Worm (Caenorhabditis elegans): ENCODE data around the gene F37C4.6.

ce11 chrIV:3926117-3926516 is 48.0 kb upstream of the F37C4.6 start, which contains the start of gene clec-68:
- TF ChIP-seq unc-39 (tag; optimal IDR thresholded peaks at IDR 0.05): no peak
- no peak for TF ChIP-seq peb-1 (tag; optimal IDR thresholded peaks at IDR 0.05)
- TF ChIP-seq nhr-237 (tag; optimal IDR thresholded peaks at IDR 0.05): no peak
- TF ChIP-seq snpc-4 (tag; optimal IDR thresholded peaks at IDR 0.05): no peak
- no peak for TF ChIP-seq nhr-25 (tag; optimal IDR thresholded peaks at IDR 0.05)
- no peak for TF ChIP-seq lin-13 (GFP tag; optimal IDR thresholded peaks at IDR 0.05)
- TF ChIP-seq nhr-10 (tag; optimal IDR thresholded peaks at IDR 0.05): no peak
- no peak for TF ChIP-seq zag-1 (tag; optimal IDR thresholded peaks at IDR 0.05)
- TF ChIP-seq fos-1 (tag; optimal IDR thresholded peaks at IDR 0.05): no peak
- TF ChIP-seq nhr-77 (tag; optimal IDR thresholded peaks at IDR 0.05): no peak
- TF ChIP-seq unc-62 (GFP tag; optimal IDR thresholded peaks at IDR 0.05): no peak

All from whole organism, L2 larva.